Worm (Caenorhabditis elegans) whole organism, L2 larva: ENCODE data around the gene elt-3.

Experiments
- C34F6.9 ChIP-seq: fragments of 150-350 bp; optimal IDR thresholded peaks from 2 replicates; lab custom pipeline; 2014; ENCODE audit warnings: missing biosample characterization, missing genetic modification characterization
- F13H6.1 ChIP-seq: sonication (generic microtip); optimal IDR thresholded peaks from 2 replicates; lab custom pipeline; 2016; ENCODE audit warnings: missing genetic modification characterization, missing compliant biosample characterization
- R02D3.7 ChIP-seq: fragments of 150-350 bp; optimal IDR thresholded peaks from 2 replicates; lab custom pipeline; 2014; ENCODE audit warnings: missing biosample characterization, missing genetic modification characterization
- Y55F3AM.14 ChIP-seq: fragments of 200-800 bp; sonication (Bioruptor generic); optimal IDR thresholded peaks from 2 replicates; lab custom pipeline; 2018; ENCODE audit warnings: mild to moderate bottlenecking, missing genetic modification characterization, missing compliant biosample characterization
- ZK546.5 ChIP-seq: sonication (generic microtip); optimal IDR thresholded peaks from 2 replicates; lab custom pipeline; 2017; ENCODE audit warnings: missing biosample characterization, missing genetic modification characterization
- alr-1 ChIP-seq: fragments of 150-350 bp; optimal IDR thresholded peaks from 2 replicates; lab custom pipeline; 2014; ENCODE audit warnings: missing biosample characterization, missing genetic modification characterization
- aly-2 ChIP-seq: fragments of 150-350 bp; optimal IDR thresholded peaks from 2 replicates; lab custom pipeline; 2014; ENCODE audit warnings: missing biosample characterization, missing genetic modification characterization
- blmp-1 ChIP-seq: sonication (generic microtip); optimal IDR thresholded peaks from 2 replicates; lab custom pipeline; 2017; ENCODE audit warnings: missing genetic modification characterization, mild to moderate bottlenecking, missing compliant biosample characterization, antibody characterized with exemption, moderate library complexity; ENCODE audit not compliant: insufficient read depth
- ceh-16 ChIP-seq: fragments of 150-350 bp; optimal IDR thresholded peaks from 2 replicates; lab custom pipeline; 2014; ENCODE audit warnings: missing biosample characterization, missing genetic modification characterization
- ceh-82 ChIP-seq: fragments of 150-350 bp; optimal IDR thresholded peaks from 2 replicates; lab custom pipeline; 2014; ENCODE audit warnings: missing biosample characterization, missing genetic modification characterization
- crh-2 ChIP-seq: sonication (generic microtip); optimal IDR thresholded peaks from 2 replicates; lab custom pipeline; 2017; ENCODE audit warnings: missing biosample characterization, missing genetic modification characterization
- dmd-4 ChIP-seq: sonication (generic microtip); optimal IDR thresholded peaks from 2 replicates; lab custom pipeline; 2017; ENCODE audit warnings: missing biosample characterization, missing genetic modification characterization
- egl-27 ChIP-seq: sonication (generic microtip); optimal IDR thresholded peaks from 3 replicates; lab custom pipeline; 2017; ENCODE audit warnings: missing biosample characterization, missing genetic modification reagents, missing genetic modification characterization
- elt-1 ChIP-seq: fragments of 150-350 bp; optimal IDR thresholded peaks from 2 replicates; lab custom pipeline; 2014; ENCODE audit warnings: missing biosample characterization, missing genetic modification characterization
- fos-1 ChIP-seq: fragments of 150-350 bp; optimal IDR thresholded peaks from 2 replicates; lab custom pipeline; 2014; ENCODE audit warnings: missing biosample characterization, missing genetic modification characterization
- gmeb-1 ChIP-seq: fragments of 150-350 bp; optimal IDR thresholded peaks from 2 replicates; lab custom pipeline; 2014; ENCODE audit warnings: missing biosample characterization, missing genetic modification characterization
- lin-11 ChIP-seq: fragments of 150-350 bp; sonication (generic microtip); optimal IDR thresholded peaks from 2 replicates; lab custom pipeline; 2014; ENCODE audit warnings: missing biosample characterization, missing genetic modification characterization, inconsistent platforms, mixed read lengths
- lin-13 ChIP-seq: fragments of 150-350 bp; optimal IDR thresholded peaks from 2 replicates; lab custom pipeline; 2014; ENCODE audit warnings: missing biosample characterization, missing genetic modification reagents, missing genetic modification characterization
- lin-39 ChIP-seq: fragments of 150-350 bp; optimal IDR thresholded peaks from 2 replicates; lab custom pipeline; 2014; ENCODE audit warnings: missing biosample characterization, missing genetic modification reagents, missing genetic modification characterization
- lsy-2 ChIP-seq, 2 experiments: fragments of 150-350 bp in 1 of 2; sonication (generic microtip) in 1 of 2; optimal IDR thresholded peaks; 2 replicates each; lab custom pipeline; 2014 to 2017; ENCODE audit warnings: missing biosample characterization in 2 of 2, missing genetic modification characterization in 2 of 2
- mbf-1 ChIP-seq: sonication (generic microtip); optimal IDR thresholded peaks from 2 replicates; lab custom pipeline; 2017; ENCODE audit warnings: missing biosample characterization, missing genetic modification characterization
- nhr-12 ChIP-seq: fragments of 150-350 bp; optimal IDR thresholded peaks from 2 replicates; lab custom pipeline; 2014; ENCODE audit warnings: missing biosample characterization, missing genetic modification characterization
- nhr-129 ChIP-seq: fragments of 150-350 bp; optimal IDR thresholded peaks from 2 replicates; lab custom pipeline; 2014; ENCODE audit warnings: missing biosample characterization, missing genetic modification characterization
- nhr-21 ChIP-seq: fragments of 150-350 bp; optimal IDR thresholded peaks from 2 replicates; lab custom pipeline; 2014; ENCODE audit warnings: missing biosample characterization, missing genetic modification characterization
- nhr-23 ChIP-seq: fragments of 150-350 bp; optimal IDR thresholded peaks from 2 replicates; lab custom pipeline; 2014; ENCODE audit warnings: missing biosample characterization, missing genetic modification reagents, missing genetic modification characterization
- nhr-25 ChIP-seq: fragments of 150-350 bp; sonication (generic microtip); optimal IDR thresholded peaks from 3 replicates; lab custom pipeline; 2014; ENCODE audit warnings: missing biosample characterization, missing genetic modification characterization
- nhr-6 ChIP-seq: fragments of 150-350 bp; optimal IDR thresholded peaks from 2 replicates; lab custom pipeline; 2014; ENCODE audit warnings: missing biosample characterization, missing genetic modification characterization
- nhr-77 ChIP-seq: fragments of 150-350 bp; optimal IDR thresholded peaks from 2 replicates; lab custom pipeline; 2014; ENCODE audit warnings: missing biosample characterization, missing genetic modification characterization
- sem-4 ChIP-seq: fragments of 150-350 bp; optimal IDR thresholded peaks from 2 replicates; lab custom pipeline; 2014; ENCODE audit warnings: missing biosample characterization, missing genetic modification reagents, missing genetic modification characterization
- skn-1 ChIP-seq: sonication (generic microtip); optimal IDR thresholded peaks from 2 replicates; lab custom pipeline; 2017; ENCODE audit warnings: missing biosample characterization, missing genetic modification characterization
- sma-3 ChIP-seq: sonication (generic microtip); optimal IDR thresholded peaks from 2 replicates; lab custom pipeline; 2016; ENCODE audit warnings: missing genetic modification reagents, missing genetic modification characterization, missing compliant biosample characterization
- sma-9 ChIP-seq, 2 experiments: fragments of 150-350 bp in 1 of 2; sonication (generic microtip) in 1 of 2; optimal IDR thresholded peaks; 2 replicates each; lab custom pipeline; 2014 to 2016; ENCODE audit warnings: missing genetic modification characterization in 2 of 2, mild to moderate bottlenecking in 1 of 2, missing biosample characterization in 1 of 2, missing compliant biosample characterization in 1 of 2, missing genetic modification reagents in 1 of 2, moderate library complexity in 1 of 2
- snpc-4 ChIP-seq: fragments of 150-350 bp; optimal IDR thresholded peaks from 2 replicates; lab custom pipeline; 2014; ENCODE audit warnings: missing biosample characterization, missing genetic modification characterization
- unc-39 ChIP-seq: fragments of 150-350 bp; optimal IDR thresholded peaks from 2 replicates; lab custom pipeline; 2014; ENCODE audit warnings: missing biosample characterization, missing genetic modification characterization
- unc-55 ChIP-seq: fragments of 150-350 bp; sonication (generic microtip); optimal IDR thresholded peaks from 3 replicates; lab custom pipeline; 2014; ENCODE audit warnings: missing biosample characterization, missing genetic modification reagents, missing genetic modification characterization
- ztf-11 ChIP-seq: sonication (generic microtip); optimal IDR thresholded peaks from 2 replicates; lab custom pipeline; 2017; ENCODE audit warnings: missing biosample characterization, missing genetic modification characterization
- ztf-4 ChIP-seq: fragments of 150-350 bp; optimal IDR thresholded peaks from 2 replicates; lab custom pipeline; 2014; ENCODE audit warnings: missing biosample characterization, missing genetic modification characterization

elt-3 gene

DNA sequence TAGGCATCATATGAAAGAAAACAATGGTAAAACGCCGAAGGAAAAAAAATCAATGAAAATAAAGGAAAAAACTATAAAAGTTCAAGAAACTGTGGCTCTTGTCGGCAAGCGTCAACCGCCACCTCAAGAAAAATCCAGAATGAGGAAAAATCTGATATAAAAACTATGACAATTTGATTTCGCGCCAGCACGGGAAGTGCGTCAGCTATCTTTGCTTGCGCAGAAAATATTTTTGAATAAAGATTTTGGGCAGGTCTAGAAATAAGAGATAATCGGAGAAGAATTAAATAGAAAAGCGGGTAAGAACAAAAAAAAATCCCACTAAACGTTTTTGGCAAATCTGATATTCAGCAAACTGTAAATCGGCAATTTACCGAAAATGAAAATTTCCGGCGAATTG is 16.5 kb upstream of the elt-3 start:
- peak; percentile 6 for TF ChIP-seq gmeb-1 (tag; lab: Kevin White, UChicago)
- TF ChIP-seq nhr-25 = no peak
- peak in 1 of 2 experiments; percentile 46 for TF ChIP-seq lsy-2 (tag; optimal IDR thresholded peaks at IDR 0.05; lab: Kevin White, UChicago)
- no peak for TF ChIP-seq alr-1
- no peak for TF ChIP-seq skn-1
- peak; percentile 16 for TF ChIP-seq crh-2
- peak; percentile 46 for TF ChIP-seq unc-55 (GFP tag; lab: Kevin White, UChicago)
- TF ChIP-seq ztf-11 (tag; lab: Kevin White, UChicago) = no peak

DNA sequence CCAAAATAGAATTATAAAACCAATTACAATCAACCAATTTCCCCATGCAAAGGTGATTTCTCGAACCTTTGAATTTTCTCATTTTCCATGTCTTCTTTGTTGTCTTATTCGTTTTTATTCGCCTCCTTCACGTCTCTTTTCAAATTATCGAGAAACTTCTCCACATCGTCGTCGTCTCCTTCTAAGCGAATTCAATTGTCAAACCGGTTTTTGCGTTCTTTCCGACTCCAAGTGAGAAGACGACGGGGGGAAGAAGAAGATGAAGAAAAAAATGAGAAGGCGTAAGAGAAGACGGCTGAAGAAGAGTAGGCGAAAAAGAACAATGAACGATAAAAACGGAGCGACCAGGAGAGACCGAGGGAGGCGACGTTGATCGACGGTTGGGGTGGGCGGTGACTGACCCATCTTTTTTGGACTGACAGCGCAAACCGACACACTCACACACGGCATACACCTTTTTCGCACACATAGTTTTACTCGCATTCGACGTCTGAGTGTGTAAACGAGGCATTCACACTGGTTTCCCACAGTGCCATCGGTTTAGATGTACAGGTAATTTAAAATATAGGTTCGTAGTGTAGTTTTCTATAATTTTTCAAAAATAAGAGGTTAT is 14.2 kb upstream of the elt-3 start:
- TF ChIP-seq egl-27 (tag; lab: Kevin White, UChicago) (peak; percentile 83), gmeb-1 (tag; lab: Kevin White, UChicago) (peak; percentile 31), unc-39 (tag; lab: Kevin White, UChicago) (no peak), nhr-25 (peak; percentile 94), sma-3 (peak; percentile 86), fos-1 (tag; lab: Kevin White, UChicago) (peak; percentile 27), ztf-4 (tag; lab: Kevin White, UChicago) (peak; percentile 10), nhr-6 (tag; lab: Kevin White, UChicago) (peak; percentile 78), sem-4 (peak; percentile 88), blmp-1 (peak; percentile 33), aly-2 (no peak), F13H6.1 (tag; lab: Kevin White, UChicago) (peak; percentile 60), crh-2 (peak; percentile 74), C34F6.9 (peak; percentile 28), ztf-11 (tag; lab: Kevin White, UChicago) (no peak), ceh-82 (tag; lab: Kevin White, UChicago) (no peak), nhr-21 (tag; lab: Kevin White, UChicago) (peak; percentile 59), R02D3.7 (tag; lab: Kevin White, UChicago) (no peak), lsy-2 (tag; optimal IDR thresholded peaks at IDR 0.05; lab: Kevin White, UChicago) (peak in 1 of 2 experiments; percentile 38), lin-13 (peak; percentile 40), ceh-16 (tag; lab: Kevin White, UChicago) (peak; percentile 52), nhr-129 (peak; percentile 53), sma-9 (GFP tag; optimal IDR thresholded peaks at IDR 0.05; lab: Kevin White, UChicago) (peak; percentile 50), sma-9 (tag; optimal IDR thresholded peaks at IDR 0.05; lab: Kevin White, UChicago) (no peak), dmd-4 (tag; lab: Kevin White, UChicago) (no peak), unc-55 (GFP tag; lab: Kevin White, UChicago) (peak; percentile 18), mbf-1 (tag; lab: Kevin White, UChicago) (no peak)

DNA sequence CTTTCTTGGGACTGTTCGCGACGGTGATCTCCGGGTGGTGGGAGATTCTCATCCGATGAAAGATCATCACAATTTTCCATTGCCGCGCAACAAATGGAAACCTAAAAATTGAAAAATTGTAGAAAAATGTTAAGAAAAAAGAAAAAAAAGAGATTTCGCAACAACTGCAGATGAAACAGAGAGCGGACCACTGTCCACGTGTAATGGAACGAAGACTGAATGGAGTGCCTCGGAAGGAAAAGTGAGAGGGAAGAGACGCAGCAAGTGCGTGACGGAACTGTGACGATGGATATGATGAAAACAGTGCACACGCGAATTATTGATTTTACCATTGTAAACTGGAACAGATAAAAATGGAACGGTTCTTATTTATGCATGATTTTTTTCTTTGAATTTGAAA is 8.6 kb upstream of the elt-3 start, which contains the start of gene meg-2:
Gene meg-2 (minus strand): TSS at position 101 of the 400 bp plus-strand sequence.
- no peak for TF ChIP-seq nhr-129
- TF ChIP-seq lin-11 (tag; lab: Kevin White, UChicago) = no peak
- no peak for TF ChIP-seq snpc-4 (tag; lab: Kevin White, UChicago)
- TF ChIP-seq nhr-77 = no peak
- no peak for TF ChIP-seq unc-55 (GFP tag; lab: Kevin White, UChicago)
- no peak for TF ChIP-seq C34F6.9
- no peak for TF ChIP-seq Y55F3AM.14
- no peak for TF ChIP-seq nhr-23 (tag; lab: Kevin White, UChicago)
- no peak for TF ChIP-seq lin-39 (tag; lab: Kevin White, UChicago)
- no peak for TF ChIP-seq crh-2

DNA sequence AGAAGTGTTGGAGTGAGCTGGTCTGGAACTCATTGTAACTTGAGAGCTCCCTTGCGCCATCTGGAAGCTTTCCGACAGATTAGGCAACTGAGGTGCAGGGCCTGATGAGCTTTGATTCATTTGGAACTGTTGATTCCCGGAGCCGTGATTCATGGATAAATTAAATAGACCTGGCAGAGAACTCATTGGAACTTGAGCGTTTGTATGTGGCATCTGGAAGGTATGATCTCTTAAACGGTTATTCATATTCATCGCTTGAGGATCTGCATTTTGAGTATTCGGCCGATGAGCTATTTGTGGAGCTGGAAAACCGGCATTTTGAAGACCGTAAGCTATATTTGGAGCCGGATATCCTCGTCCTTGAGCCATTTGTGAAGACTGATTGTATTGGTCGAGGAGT is 6.1 kb upstream of the elt-3 start:
- TF ChIP-seq snpc-4 (tag; lab: Kevin White, UChicago) = no peak
- no peak for TF ChIP-seq nhr-23 (tag; lab: Kevin White, UChicago)
- no peak for TF ChIP-seq skn-1
- TF ChIP-seq unc-39 (tag; lab: Kevin White, UChicago) = no peak
- no peak for TF ChIP-seq fos-1 (tag; lab: Kevin White, UChicago)
- TF ChIP-seq sma-9 (GFP tag; optimal IDR thresholded peaks at IDR 0.05; lab: Kevin White, UChicago) = no peak
- TF ChIP-seq sma-9 (tag; optimal IDR thresholded peaks at IDR 0.05; lab: Kevin White, UChicago) = no peak
- no peak for TF ChIP-seq nhr-129
- no peak for TF ChIP-seq egl-27 (tag; lab: Kevin White, UChicago)
- no peak for TF ChIP-seq nhr-12 (tag; lab: Kevin White, UChicago)
- no peak for TF ChIP-seq ZK546.5 (tag; lab: Kevin White, UChicago)
- TF ChIP-seq mbf-1 (tag; lab: Kevin White, UChicago) = no peak
- no peak for TF ChIP-seq sma-3
- no peak for TF ChIP-seq elt-1
- TF ChIP-seq sem-4 = no peak
- TF ChIP-seq R02D3.7 (tag; lab: Kevin White, UChicago) = no peak
